Worm (Caenorhabditis elegans) whole organism, early embryonic: Measurements from ENCODE around the gene F47B8.2.

Experiments
- B0310.2 ChIP-seq: sonication (generic microtip); optimal IDR thresholded peaks from 2 replicates; lab custom pipeline; 2016; ENCODE audit warnings: mild to moderate bottlenecking, missing genetic modification characterization, missing compliant biosample characterization
- F13C5.2 ChIP-seq: sonication (generic microtip); optimal IDR thresholded peaks from 2 replicates; lab custom pipeline; 2017; ENCODE audit warnings: mild to moderate bottlenecking, missing genetic modification characterization, inconsistent platforms, missing compliant biosample characterization
- aly-1 ChIP-seq: sonication (generic microtip); optimal IDR thresholded peaks from 2 replicates; lab custom pipeline; 2016; ENCODE audit warnings: missing genetic modification characterization, missing compliant biosample characterization
- ama-1 ChIP-seq: fragments of 150-350 bp; optimal IDR thresholded peaks from 2 replicates; lab custom pipeline; 2014
- ceh-13 ChIP-seq: fragments of 200-800 bp; sonication (Bioruptor generic); optimal IDR thresholded peaks from 2 replicates; lab custom pipeline; 2018; ENCODE audit warnings: mild to moderate bottlenecking, missing genetic modification characterization, missing compliant biosample characterization
- ceh-36 ChIP-seq: sonication (generic microtip); optimal IDR thresholded peaks from 2 replicates; lab custom pipeline; 2016; ENCODE audit warnings: missing genetic modification characterization, inconsistent platforms, missing compliant biosample characterization
- ets-7 ChIP-seq: sonication (generic microtip); optimal IDR thresholded peaks from 2 replicates; lab custom pipeline; 2016; ENCODE audit warnings: missing genotype, missing genetic modification characterization, missing compliant biosample characterization
- flt-1 ChIP-seq: fragments of 200-800 bp; sonication (Bioruptor generic); IDR thresholded peaks from 2 replicates; pipeline ENCODE4 v1.3.6; 2022; ENCODE audit warnings: missing genetic modification characterization, missing compliant biosample characterization
- hmbx-1 ChIP-seq: sonication (generic microtip); optimal IDR thresholded peaks from 2 replicates; lab custom pipeline; 2016; ENCODE audit warnings: mild to moderate bottlenecking, missing genetic modification characterization, missing compliant biosample characterization
- hmg-4 ChIP-seq: fragments of 200-800 bp; sonication (Bioruptor generic); optimal IDR thresholded peaks from 2 replicates; lab custom pipeline; 2018; ENCODE audit warnings: mild to moderate bottlenecking, missing genetic modification characterization, missing compliant biosample characterization
- hnd-1 ChIP-seq: sonication (generic microtip); optimal IDR thresholded peaks from 2 replicates; lab custom pipeline; 2016; ENCODE audit warnings: missing genetic modification characterization, missing compliant biosample characterization
- pes-1 ChIP-seq: fragments of 200-800 bp; sonication (Bioruptor generic); IDR thresholded peaks from 2 replicates; pipeline ENCODE4 v1.3.6; 2022; ENCODE audit warnings: missing genetic modification reagents, missing genetic modification characterization, missing compliant biosample characterization
- scrt-1 ChIP-seq: fragments of 200-800 bp; sonication (Bioruptor generic); IDR thresholded peaks from 2 replicates; pipeline ENCODE4 v1.3.6; 2022; ENCODE audit warnings: missing genetic modification characterization, missing compliant biosample characterization
- sea-1 ChIP-seq: fragments of 200-800 bp; sonication (Bioruptor generic); conservative IDR thresholded peaks from 2 replicates; pipeline ENCODE4 v1.3.6; 2022; ENCODE audit warnings: missing genetic modification characterization, missing compliant biosample characterization
- tbx-11 ChIP-seq: fragments of 200-800 bp; sonication (Bioruptor generic); IDR thresholded peaks from 2 replicates; pipeline ENCODE4 v1.3.6; 2022; ENCODE audit warnings: missing genetic modification characterization, missing compliant biosample characterization
- tbx-37 ChIP-seq: fragments of 200-800 bp; sonication (Bioruptor generic); conservative IDR thresholded peaks from 2 replicates; pipeline ENCODE4 v1.3.6; 2022; ENCODE audit warnings: missing genetic modification reagents, missing genetic modification characterization, missing compliant biosample characterization
- tra-4 ChIP-seq: sonication (generic microtip); optimal IDR thresholded peaks from 2 replicates; lab custom pipeline; 2017; ENCODE audit warnings: missing genetic modification characterization, missing compliant biosample characterization

F47B8.2 gene

DNA sequence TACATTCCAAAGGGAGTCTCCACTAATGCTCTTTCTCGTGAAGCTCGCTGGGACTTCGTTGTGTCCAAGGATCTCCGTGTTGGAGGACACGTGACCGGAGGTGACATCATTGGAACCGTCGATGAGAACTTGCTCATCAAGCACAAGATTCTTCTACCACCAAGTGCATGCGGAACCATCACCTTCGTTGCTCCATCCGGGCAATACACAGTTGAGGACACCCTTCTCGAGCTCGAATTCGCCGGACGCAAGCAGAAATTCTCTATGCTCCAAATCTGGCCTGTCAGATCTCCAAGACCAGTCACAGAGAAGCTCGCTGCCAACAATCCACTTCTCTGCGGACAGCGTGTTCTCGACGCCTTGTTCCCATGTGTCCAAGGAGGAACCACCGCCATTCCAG lies 35.6 kb upstream of the F47B8.2 start:
- TF ChIP-seq ets-7 (tag; lab: Kevin White, UChicago) (no peak), tbx-11 (GFP tag; lab: Robert Waterston, UW) (no peak)

DNA sequence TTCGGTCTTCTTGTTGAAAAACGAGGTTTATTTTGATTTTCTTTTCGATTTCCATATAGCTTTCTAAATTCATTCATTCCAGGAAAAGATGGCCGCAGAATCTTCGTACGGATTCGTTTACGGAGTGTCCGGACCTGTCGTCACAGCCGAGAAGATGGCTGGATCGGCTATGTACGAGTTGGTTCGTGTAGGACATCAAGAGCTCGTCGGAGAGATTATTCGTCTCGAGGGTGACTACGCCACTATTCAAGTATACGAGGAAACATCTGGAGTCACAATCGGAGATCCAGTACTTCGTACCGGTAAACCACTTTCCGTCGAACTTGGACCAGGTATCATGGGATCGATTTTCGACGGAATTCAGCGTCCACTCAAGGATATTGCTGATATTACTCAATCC lies 35.2 kb upstream of the F47B8.2 start, which contains the start of gene vha-13:
Gene vha-13, plus strand, starts transcription at position 81 of the 400 bp plus-strand sequence.
- TF ChIP-seq F13C5.2 (tag; lab: Kevin White, UChicago), result no peak
- no peak for TF ChIP-seq sea-1 (GFP tag; lab: Robert Waterston, UW)
- TF ChIP-seq ama-1 (lab: Kevin White, UChicago), result no peak
- TF ChIP-seq ets-7 (tag; lab: Kevin White, UChicago), result no peak

DNA sequence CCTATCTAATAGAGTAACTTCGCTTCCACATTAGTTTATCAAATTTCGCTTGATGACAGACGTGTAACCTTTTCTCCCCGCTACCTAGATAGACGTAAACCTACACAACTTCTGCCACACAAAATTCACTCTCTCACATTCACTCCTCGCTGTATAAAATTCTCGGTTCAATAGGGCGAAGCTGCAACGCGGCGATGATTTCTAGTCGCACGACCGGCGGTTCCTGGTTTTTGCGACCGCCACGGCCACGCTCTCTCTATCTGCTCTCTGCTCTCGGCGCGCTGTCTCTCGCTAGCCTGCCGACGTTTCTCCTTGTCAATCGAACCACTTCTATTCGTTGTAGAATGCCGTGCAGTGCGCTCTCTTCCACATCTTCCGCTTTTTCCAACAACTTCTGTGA lies 34.5 kb upstream of the F47B8.2 start:
- TF ChIP-seq sea-1 (GFP tag; lab: Robert Waterston, UW) (0 out of 2 replicates have a peak, but pooled peaks have one; percentile 21), ceh-36 (tag; lab: Kevin White, UChicago) (no peak), hmbx-1 (tag; lab: Kevin White, UChicago) (no peak), F13C5.2 (tag; lab: Kevin White, UChicago) (peak; percentile 7), hmg-4 (peak; percentile 34), tbx-11 (GFP tag; lab: Robert Waterston, UW) (no peak)

DNA sequence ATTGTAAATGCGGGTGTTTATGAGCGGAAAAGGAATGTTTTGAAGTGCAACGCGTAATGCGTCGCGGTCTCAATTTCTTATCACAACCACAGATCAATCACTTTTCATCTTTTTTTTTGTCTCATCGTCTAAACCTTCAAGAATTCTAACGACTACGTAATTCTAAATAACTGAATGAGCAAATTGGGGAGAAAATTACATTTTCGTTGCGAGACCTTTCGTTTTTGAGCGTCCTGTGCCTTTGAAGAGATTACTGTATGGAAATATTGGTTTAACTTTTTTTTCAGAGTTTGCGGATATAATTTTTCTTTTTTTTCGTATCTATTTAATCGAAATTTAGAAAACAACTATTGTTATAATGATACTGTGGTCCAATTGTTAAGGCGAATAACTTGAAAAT lies 34.1 kb upstream of the F47B8.2 start:
- no peak for TF ChIP-seq ets-7 (tag; lab: Kevin White, UChicago)
- TF ChIP-seq sea-1 (GFP tag; lab: Robert Waterston, UW), result no peak
- no peak for TF ChIP-seq ceh-36 (tag; lab: Kevin White, UChicago)
- no peak for TF ChIP-seq tra-4 (tag; lab: Kevin White, UChicago)
- TF ChIP-seq tbx-37 (GFP tag; lab: Robert Waterston, UW), result no peak
- TF ChIP-seq tbx-11 (GFP tag; lab: Robert Waterston, UW), result no peak
- no peak for TF ChIP-seq ama-1 (lab: Kevin White, UChicago)
- no peak for TF ChIP-seq scrt-1 (GFP tag; lab: Robert Waterston, UW)
- no peak for TF ChIP-seq aly-1 (tag; lab: Kevin White, UChicago)
- no peak for TF ChIP-seq pes-1 (GFP tag; lab: Robert Waterston, UW)
- no peak for TF ChIP-seq F13C5.2 (tag; lab: Kevin White, UChicago)
- no peak for TF ChIP-seq B0310.2 (tag; lab: Kevin White, UChicago)
- TF ChIP-seq flt-1 (GFP tag; lab: Robert Waterston, UW), result no peak
- no peak for TF ChIP-seq hmg-4
- TF ChIP-seq ceh-13 (GFP tag; lab: Kevin White, UChicago), result no peak
- TF ChIP-seq hmbx-1 (tag; lab: Kevin White, UChicago), result no peak

DNA sequence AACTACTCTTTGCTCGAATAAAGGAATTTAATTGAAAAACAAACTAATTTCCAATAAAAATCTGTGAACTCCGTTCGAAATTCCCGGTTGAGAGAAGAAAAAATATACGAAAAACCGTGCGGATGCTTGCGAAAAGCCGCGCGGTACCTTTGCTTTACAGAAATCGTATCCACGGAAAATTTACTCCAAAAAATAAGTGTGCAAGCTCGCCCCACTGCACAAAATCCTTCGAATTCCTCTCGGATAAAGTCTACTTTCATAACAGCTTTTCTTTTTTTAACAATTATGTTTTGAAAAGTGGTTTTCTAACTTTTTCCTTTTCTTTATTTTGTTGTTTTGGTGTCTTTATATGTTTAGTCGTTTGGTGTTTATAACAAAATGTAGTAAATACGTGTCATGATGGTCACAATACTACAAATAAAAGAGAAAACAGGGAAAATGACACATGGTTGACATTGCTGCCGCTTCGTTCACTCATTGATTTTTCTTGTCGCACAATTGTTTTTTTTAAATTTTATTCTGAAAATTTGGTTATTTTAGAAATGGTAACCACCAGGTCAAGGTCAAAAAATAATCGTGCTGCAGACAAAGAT lies 30.9 kb upstream of the F47B8.2 start, which contains the start of gene cept-2:
Gene cept-2, plus strand, starts transcription at position 533 of the 593 bp plus-strand sequence.
- peak; percentile 28 for TF ChIP-seq ets-7 (tag; lab: Kevin White, UChicago)
- TF ChIP-seq ama-1 (lab: Kevin White, UChicago), result no peak
- peak; percentile 19; the same call in 1 of the 2 replicates for TF ChIP-seq tbx-37 (GFP tag; lab: Robert Waterston, UW)
- TF ChIP-seq F13C5.2 (tag; lab: Kevin White, UChicago), result peak; percentile 75
- TF ChIP-seq tbx-11 (GFP tag; lab: Robert Waterston, UW), result no peak
- TF ChIP-seq ceh-36 (tag; lab: Kevin White, UChicago), result no peak

DNA sequence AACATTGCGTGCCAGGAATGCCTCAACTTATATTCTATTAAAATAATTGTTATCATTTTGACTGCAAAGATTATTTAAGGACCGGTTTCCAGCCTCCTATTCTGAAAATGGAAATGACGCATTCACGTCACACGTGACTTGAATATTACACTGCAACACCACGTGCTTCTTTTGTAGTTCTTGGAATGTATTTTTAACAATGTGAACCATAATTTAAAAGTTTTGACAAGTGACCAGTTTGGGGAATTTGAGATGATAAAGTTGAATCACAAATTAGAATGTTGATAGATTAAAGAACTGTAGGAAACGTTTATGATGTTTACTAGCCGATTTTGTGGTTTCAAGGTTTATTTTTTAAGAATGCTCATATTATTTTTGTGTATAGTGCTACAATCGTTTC lies 25.2 kb upstream of the F47B8.2 start, which contains the start of gene F47B8.10:
Gene F47B8.10, plus strand, starts transcription at position 301 of the 400 bp plus-strand sequence.
- TF ChIP-seq ceh-36 (tag; lab: Kevin White, UChicago) (no peak), scrt-1 (GFP tag; lab: Robert Waterston, UW) (no peak), tbx-37 (GFP tag; lab: Robert Waterston, UW) (no peak), aly-1 (tag; lab: Kevin White, UChicago) (no peak), B0310.2 (tag; lab: Kevin White, UChicago) (no peak), ceh-13 (GFP tag; lab: Kevin White, UChicago) (no peak), tra-4 (tag; lab: Kevin White, UChicago) (no peak), F13C5.2 (tag; lab: Kevin White, UChicago) (no peak), tbx-11 (GFP tag; lab: Robert Waterston, UW) (no peak), sea-1 (GFP tag; lab: Robert Waterston, UW) (no peak), ama-1 (lab: Kevin White, UChicago) (no peak), pes-1 (GFP tag; lab: Robert Waterston, UW) (no peak), hnd-1 (tag; lab: Kevin White, UChicago) (no peak), flt-1 (GFP tag; lab: Robert Waterston, UW) (no peak)

DNA sequence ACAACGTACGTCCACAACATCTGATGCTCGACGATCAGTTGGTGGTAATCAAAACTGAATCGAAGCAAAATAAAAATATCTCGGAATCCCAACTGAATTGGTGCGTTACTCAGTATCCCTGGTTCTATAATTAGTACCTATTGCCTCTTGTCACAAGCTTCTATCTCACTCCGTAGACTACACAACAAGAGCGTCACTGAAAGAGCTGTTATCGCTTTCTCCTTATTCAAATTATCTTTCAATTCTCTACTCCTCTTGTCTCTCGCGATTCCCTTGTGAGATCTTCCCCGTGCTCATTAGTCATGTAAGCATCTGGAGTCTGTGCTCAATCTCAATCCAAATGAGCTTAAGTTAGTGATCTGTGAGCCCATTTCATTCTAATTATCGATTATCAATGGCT lies 20.2 kb upstream of the F47B8.2 start, which contains the start of gene srm-6:
Gene srm-6, plus strand, starts transcription at position 301 of the 400 bp plus-strand sequence.
- TF ChIP-seq tbx-11 (GFP tag; lab: Robert Waterston, UW) (no peak), aly-1 (tag; lab: Kevin White, UChicago) (no peak), ama-1 (lab: Kevin White, UChicago) (no peak), flt-1 (GFP tag; lab: Robert Waterston, UW) (no peak), ceh-13 (GFP tag; lab: Kevin White, UChicago) (no peak), hmbx-1 (tag; lab: Kevin White, UChicago) (no peak), sea-1 (GFP tag; lab: Robert Waterston, UW) (no peak), hmg-4 (no peak), B0310.2 (tag; lab: Kevin White, UChicago) (no peak), scrt-1 (GFP tag; lab: Robert Waterston, UW) (no peak), tra-4 (tag; lab: Kevin White, UChicago) (no peak), tbx-37 (GFP tag; lab: Robert Waterston, UW) (no peak), hnd-1 (tag; lab: Kevin White, UChicago) (no peak), F13C5.2 (tag; lab: Kevin White, UChicago) (no peak), ets-7 (tag; lab: Kevin White, UChicago) (no peak), pes-1 (GFP tag; lab: Robert Waterston, UW) (no peak), ceh-36 (tag; lab: Kevin White, UChicago) (no peak)
